Worm (Caenorhabditis elegans) whole organism, L2 larva: Measurements from ENCODE around the gene mex-6.

Experiments used
- C34F6.9 ChIP-seq: fragments of 150-350 bp; optimal IDR thresholded peaks from 2 replicates; lab custom pipeline; 2014; ENCODE audit warnings: missing biosample characterization, missing genetic modification characterization
- F13H6.1 ChIP-seq: sonication (generic microtip); optimal IDR thresholded peaks from 2 replicates; lab custom pipeline; 2016; ENCODE audit warnings: missing genetic modification characterization, missing compliant biosample characterization
- R02D3.7 ChIP-seq: fragments of 150-350 bp; optimal IDR thresholded peaks from 2 replicates; lab custom pipeline; 2014; ENCODE audit warnings: missing biosample characterization, missing genetic modification characterization
- Y55F3AM.14 ChIP-seq: fragments of 200-800 bp; sonication (Bioruptor generic); optimal IDR thresholded peaks from 2 replicates; lab custom pipeline; 2018; ENCODE audit warnings: mild to moderate bottlenecking, missing genetic modification characterization, missing compliant biosample characterization
- ZK546.5 ChIP-seq: sonication (generic microtip); optimal IDR thresholded peaks from 2 replicates; lab custom pipeline; 2017; ENCODE audit warnings: missing biosample characterization, missing genetic modification characterization
- alr-1 ChIP-seq: fragments of 150-350 bp; optimal IDR thresholded peaks from 2 replicates; lab custom pipeline; 2014; ENCODE audit warnings: missing biosample characterization, missing genetic modification characterization
- aly-2 ChIP-seq: fragments of 150-350 bp; optimal IDR thresholded peaks from 2 replicates; lab custom pipeline; 2014; ENCODE audit warnings: missing biosample characterization, missing genetic modification characterization
- blmp-1 ChIP-seq: sonication (generic microtip); optimal IDR thresholded peaks from 2 replicates; lab custom pipeline; 2017; ENCODE audit warnings: missing genetic modification characterization, mild to moderate bottlenecking, missing compliant biosample characterization, antibody characterized with exemption, moderate library complexity; ENCODE audit not compliant: insufficient read depth
- ceh-16 ChIP-seq: fragments of 150-350 bp; optimal IDR thresholded peaks from 2 replicates; lab custom pipeline; 2014; ENCODE audit warnings: missing biosample characterization, missing genetic modification characterization
- ceh-82 ChIP-seq: fragments of 150-350 bp; optimal IDR thresholded peaks from 2 replicates; lab custom pipeline; 2014; ENCODE audit warnings: missing biosample characterization, missing genetic modification characterization
- crh-2 ChIP-seq: sonication (generic microtip); optimal IDR thresholded peaks from 2 replicates; lab custom pipeline; 2017; ENCODE audit warnings: missing biosample characterization, missing genetic modification characterization
- egl-27 ChIP-seq: sonication (generic microtip); optimal IDR thresholded peaks from 3 replicates; lab custom pipeline; 2017; ENCODE audit warnings: missing biosample characterization, missing genetic modification reagents, missing genetic modification characterization
- elt-1 ChIP-seq: fragments of 150-350 bp; optimal IDR thresholded peaks from 2 replicates; lab custom pipeline; 2014; ENCODE audit warnings: missing biosample characterization, missing genetic modification characterization
- elt-3 ChIP-seq: sonication (generic microtip); optimal IDR thresholded peaks from 2 replicates; lab custom pipeline; 2017; ENCODE audit warnings: missing biosample characterization, missing genetic modification characterization
- fos-1 ChIP-seq: fragments of 150-350 bp; optimal IDR thresholded peaks from 2 replicates; lab custom pipeline; 2014; ENCODE audit warnings: missing biosample characterization, missing genetic modification characterization
- gmeb-1 ChIP-seq: fragments of 150-350 bp; optimal IDR thresholded peaks from 2 replicates; lab custom pipeline; 2014; ENCODE audit warnings: missing biosample characterization, missing genetic modification characterization
- lin-11 ChIP-seq: fragments of 150-350 bp; sonication (generic microtip); optimal IDR thresholded peaks from 2 replicates; lab custom pipeline; 2014; ENCODE audit warnings: missing biosample characterization, missing genetic modification characterization, inconsistent platforms, mixed read lengths
- lin-13 ChIP-seq: fragments of 150-350 bp; optimal IDR thresholded peaks from 2 replicates; lab custom pipeline; 2014; ENCODE audit warnings: missing biosample characterization, missing genetic modification reagents, missing genetic modification characterization
- lsy-2 ChIP-seq, 2 experiments: fragments of 150-350 bp in 1 of 2; sonication (generic microtip) in 1 of 2; optimal IDR thresholded peaks; 2 replicates each; lab custom pipeline; 2014 to 2017; ENCODE audit warnings: missing biosample characterization in 2 of 2, missing genetic modification characterization in 2 of 2
- mab-5 ChIP-seq: fragments of 150-350 bp; optimal IDR thresholded peaks from 2 replicates; lab custom pipeline; 2014; ENCODE audit warnings: missing biosample characterization, missing genetic modification characterization
- mdl-1 ChIP-seq, 2 experiments: fragments of 150-350 bp in 1 of 2; sonication (generic microtip) in 1 of 2; optimal IDR thresholded peaks; 2 replicates each; lab custom pipeline; 2017; ENCODE audit warnings: missing biosample characterization in 2 of 2, missing genetic modification characterization in 2 of 2
- nhr-11 ChIP-seq: fragments of 150-350 bp; optimal IDR thresholded peaks from 2 replicates; lab custom pipeline; 2014; ENCODE audit warnings: missing biosample characterization, missing genetic modification characterization
- nhr-12 ChIP-seq: fragments of 150-350 bp; optimal IDR thresholded peaks from 2 replicates; lab custom pipeline; 2014; ENCODE audit warnings: missing biosample characterization, missing genetic modification characterization
- nhr-129 ChIP-seq: fragments of 150-350 bp; optimal IDR thresholded peaks from 2 replicates; lab custom pipeline; 2014; ENCODE audit warnings: missing biosample characterization, missing genetic modification characterization
- nhr-21 ChIP-seq: fragments of 150-350 bp; optimal IDR thresholded peaks from 2 replicates; lab custom pipeline; 2014; ENCODE audit warnings: missing biosample characterization, missing genetic modification characterization
- nhr-23 ChIP-seq: fragments of 150-350 bp; optimal IDR thresholded peaks from 2 replicates; lab custom pipeline; 2014; ENCODE audit warnings: missing biosample characterization, missing genetic modification reagents, missing genetic modification characterization
- nhr-237 ChIP-seq: fragments of 150-350 bp; optimal IDR thresholded peaks from 2 replicates; lab custom pipeline; 2014; ENCODE audit warnings: missing biosample characterization, missing genetic modification characterization
- nhr-25 ChIP-seq: fragments of 150-350 bp; sonication (generic microtip); optimal IDR thresholded peaks from 3 replicates; lab custom pipeline; 2014; ENCODE audit warnings: missing biosample characterization, missing genetic modification characterization
- nhr-6 ChIP-seq: fragments of 150-350 bp; optimal IDR thresholded peaks from 2 replicates; lab custom pipeline; 2014; ENCODE audit warnings: missing biosample characterization, missing genetic modification characterization
- peb-1 ChIP-seq: fragments of 150-350 bp; optimal IDR thresholded peaks from 2 replicates; lab custom pipeline; 2014; ENCODE audit warnings: missing biosample characterization, missing genetic modification characterization
- skn-1 ChIP-seq: sonication (generic microtip); optimal IDR thresholded peaks from 2 replicates; lab custom pipeline; 2017; ENCODE audit warnings: missing biosample characterization, missing genetic modification characterization
- sma-3 ChIP-seq: sonication (generic microtip); optimal IDR thresholded peaks from 2 replicates; lab custom pipeline; 2016; ENCODE audit warnings: missing genetic modification reagents, missing genetic modification characterization, missing compliant biosample characterization
- sma-9 ChIP-seq, 2 experiments: fragments of 150-350 bp in 1 of 2; sonication (generic microtip) in 1 of 2; optimal IDR thresholded peaks; 2 replicates each; lab custom pipeline; 2014 to 2016; ENCODE audit warnings: missing genetic modification characterization in 2 of 2, mild to moderate bottlenecking in 1 of 2, missing biosample characterization in 1 of 2, missing compliant biosample characterization in 1 of 2, missing genetic modification reagents in 1 of 2, moderate library complexity in 1 of 2
- snpc-4 ChIP-seq: fragments of 150-350 bp; optimal IDR thresholded peaks from 2 replicates; lab custom pipeline; 2014; ENCODE audit warnings: missing biosample characterization, missing genetic modification characterization
- unc-39 ChIP-seq: fragments of 150-350 bp; optimal IDR thresholded peaks from 2 replicates; lab custom pipeline; 2014; ENCODE audit warnings: missing biosample characterization, missing genetic modification characterization
- unc-55 ChIP-seq: fragments of 150-350 bp; sonication (generic microtip); optimal IDR thresholded peaks from 3 replicates; lab custom pipeline; 2014; ENCODE audit warnings: missing biosample characterization, missing genetic modification reagents, missing genetic modification characterization
- ztf-11 ChIP-seq: sonication (generic microtip); optimal IDR thresholded peaks from 2 replicates; lab custom pipeline; 2017; ENCODE audit warnings: missing biosample characterization, missing genetic modification characterization
- ztf-4 ChIP-seq: fragments of 150-350 bp; optimal IDR thresholded peaks from 2 replicates; lab custom pipeline; 2014; ENCODE audit warnings: missing biosample characterization, missing genetic modification characterization

mex-6 gene

ce11 chrII:9481427-9481826, 42.5 kb upstream of the mex-6 start:
- TF ChIP-seq nhr-129 (peak; percentile 27), ceh-82 (tag; lab: Kevin White, UChicago) (no peak), snpc-4 (no peak), sma-9 (GFP tag; optimal IDR thresholded peaks at IDR 0.05; lab: Kevin White, UChicago) (peak; percentile 41), sma-9 (tag; optimal IDR thresholded peaks at IDR 0.05; lab: Kevin White, UChicago) (no peak), lin-13 (GFP tag; lab: Kevin White, UChicago) (no peak), elt-3 (tag; lab: Kevin White, UChicago) (no peak), peb-1 (tag; lab: Kevin White, UChicago) (no peak), F13H6.1 (tag; lab: Kevin White, UChicago) (peak; percentile 50)

ce11 chrII:9482529-9482928, 41.4 kb upstream of the mex-6 start:
- TF ChIP-seq blmp-1 (no peak), Y55F3AM.14 (GFP tag; lab: Kevin White, UChicago) (no peak), skn-1 (tag; lab: Kevin White, UChicago) (no peak), alr-1 (tag; lab: Kevin White, UChicago) (no peak), snpc-4 (no peak), crh-2 (tag; lab: Kevin White, UChicago) (no peak), unc-39 (no peak), mdl-1 (tag; optimal IDR thresholded peaks at IDR 0.05; lab: Kevin White, UChicago) (no peak), nhr-237 (tag; lab: Kevin White, UChicago) (no peak), lin-13 (GFP tag; lab: Kevin White, UChicago) (no peak), aly-2 (tag; lab: Kevin White, UChicago) (no peak), mab-5 (tag; lab: Kevin White, UChicago) (no peak), nhr-25 (tag; lab: Kevin White, UChicago) (no peak), elt-1 (tag; lab: Kevin White, UChicago) (no peak)

- TF ChIP-seq nhr-12: no peak
- TF ChIP-seq fos-1 (tag; lab: Kevin White, UChicago): peak; percentile 67
- no peak for TF ChIP-seq nhr-23 (tag; lab: Kevin White, UChicago)
- TF ChIP-seq R02D3.7 (tag; lab: Kevin White, UChicago): no peak
- peak; percentile 28 for TF ChIP-seq sma-9 (GFP tag; optimal IDR thresholded peaks at IDR 0.05; lab: Kevin White, UChicago)
- TF ChIP-seq sma-9 (tag; optimal IDR thresholded peaks at IDR 0.05; lab: Kevin White, UChicago): no peak
- TF ChIP-seq, all 48 proteins: peak for 2
Observed at ce11 chrII:9483342-9483741, 40.6 kb upstream of the mex-6 start.

ce11 chrII:9485081-9485730, 38.8 kb upstream of the mex-6 start:
- TF ChIP-seq aly-2 (tag; lab: Kevin White, UChicago): no peak
- TF ChIP-seq nhr-21 (tag; lab: Kevin White, UChicago): peak; percentile 37
- TF ChIP-seq nhr-129: no peak
- TF ChIP-seq skn-1 (tag; lab: Kevin White, UChicago): no peak
- no peak for TF ChIP-seq nhr-12
- peak; percentile 7 for TF ChIP-seq fos-1 (tag; lab: Kevin White, UChicago)
- TF ChIP-seq sma-9 (GFP tag; optimal IDR thresholded peaks at IDR 0.05; lab: Kevin White, UChicago): peak; percentile 6
- TF ChIP-seq sma-9 (tag; optimal IDR thresholded peaks at IDR 0.05; lab: Kevin White, UChicago): no peak
- no peak for TF ChIP-seq nhr-23 (tag; lab: Kevin White, UChicago)
- no peak for TF ChIP-seq blmp-1
- TF ChIP-seq nhr-6 (tag; lab: Kevin White, UChicago): no peak
- TF ChIP-seq crh-2 (tag; lab: Kevin White, UChicago): no peak
- no peak for TF ChIP-seq nhr-11
- TF ChIP-seq, all 48 proteins: peak for 3

ce11 chrII:9487337-9487950, 36.5 kb upstream of the mex-6 start, which contains the start of gene T19H5.4:
Gene T19H5.4, minus strand, starts transcription at chrII:9487387.
- no peak for TF ChIP-seq unc-55 (GFP tag; lab: Kevin White, UChicago)
- TF ChIP-seq ztf-4 (tag; lab: Kevin White, UChicago): peak; percentile 24
- TF ChIP-seq sma-9 (GFP tag; optimal IDR thresholded peaks at IDR 0.05; lab: Kevin White, UChicago): peak; percentile 93
- TF ChIP-seq sma-9 (tag; optimal IDR thresholded peaks at IDR 0.05; lab: Kevin White, UChicago): no peak
- TF ChIP-seq gmeb-1 (tag; lab: Kevin White, UChicago): peak; percentile 42
- peak; percentile 61 for TF ChIP-seq sma-3 (GFP tag; lab: Kevin White, UChicago)
- TF ChIP-seq nhr-12: no peak
- peak; percentile 2 for TF ChIP-seq C34F6.9
- TF ChIP-seq egl-27 (tag; lab: Kevin White, UChicago): peak; percentile 65
- TF ChIP-seq nhr-129: peak; percentile 18
- no peak for TF ChIP-seq lin-13 (GFP tag; lab: Kevin White, UChicago)
- peak; percentile 56 to 59 for TF ChIP-seq mdl-1 (tag; optimal IDR thresholded peaks at IDR 0.05; lab: Kevin White, UChicago)
- peak; percentile 64 for TF ChIP-seq nhr-21 (tag; lab: Kevin White, UChicago)
- peak; percentile 29 for TF ChIP-seq lin-11 (tag; lab: Kevin White, UChicago)
- TF ChIP-seq ceh-16 (tag; lab: Kevin White, UChicago): no peak
- no peak for TF ChIP-seq elt-3 (tag; lab: Kevin White, UChicago)
- TF ChIP-seq nhr-11: no peak
- TF ChIP-seq fos-1 (tag; lab: Kevin White, UChicago): peak; percentile 64
- peak; percentile 57 for TF ChIP-seq nhr-25 (tag; lab: Kevin White, UChicago)
- TF ChIP-seq F13H6.1 (tag; lab: Kevin White, UChicago): peak; percentile 54
- no peak for TF ChIP-seq skn-1 (tag; lab: Kevin White, UChicago)
- peak in 1 of 2 experiments; percentile 30 for TF ChIP-seq lsy-2 (tag; optimal IDR thresholded peaks at IDR 0.05; lab: Kevin White, UChicago)
- no peak for TF ChIP-seq ztf-11 (tag; lab: Kevin White, UChicago)
- no peak for TF ChIP-seq mab-5 (tag; lab: Kevin White, UChicago)
- no peak for TF ChIP-seq nhr-6 (tag; lab: Kevin White, UChicago)
- peak; percentile 53 for TF ChIP-seq blmp-1
- TF ChIP-seq ceh-82 (tag; lab: Kevin White, UChicago): no peak
- TF ChIP-seq ZK546.5 (tag; lab: Kevin White, UChicago): no peak
- TF ChIP-seq Y55F3AM.14 (GFP tag; lab: Kevin White, UChicago): peak; percentile 6
- no peak for TF ChIP-seq nhr-23 (tag; lab: Kevin White, UChicago)
